Worm (Caenorhabditis elegans) whole organism, L1 larva: Measurements from ENCODE around the gene ttr-14.

Experiments used
- egl-27 ChIP-seq, 2 experiments: fragments of 150-350 bp in 1 of 2; sonication (generic microtip); optimal IDR thresholded peaks; 3 replicates each; lab custom pipeline; 2017 to 2018; ENCODE audit warnings: missing biosample characterization in 2 of 2, missing genetic modification characterization in 2 of 2, missing genetic modification reagents in 2 of 2
- fkh-10 ChIP-seq: sonication (generic microtip); optimal IDR thresholded peaks from 2 replicates; lab custom pipeline; 2017; ENCODE audit warnings: missing biosample characterization, missing genetic modification reagents, missing genetic modification characterization
- fkh-8 ChIP-seq: sonication (generic microtip); optimal IDR thresholded peaks from 2 replicates; lab custom pipeline; 2016; ENCODE audit warnings: mild to moderate bottlenecking, missing genetic modification characterization, missing compliant biosample characterization
- lin-39 ChIP-seq: fragments of 150-350 bp; optimal IDR thresholded peaks from 2 replicates; lab custom pipeline; 2014; ENCODE audit warnings: missing biosample characterization, missing genetic modification reagents, missing genetic modification characterization
- mdl-1 ChIP-seq, 2 experiments: fragments of 150-350 bp; optimal IDR thresholded peaks; 2 replicates each; lab custom pipeline; 2014 to 2017; ENCODE audit warnings: missing biosample characterization in 2 of 2, missing genetic modification characterization in 2 of 2, inconsistent platforms in 1 of 2
- nhr-237 ChIP-seq: fragments of 150-350 bp; optimal IDR thresholded peaks from 2 replicates; lab custom pipeline; 2014; ENCODE audit warnings: missing biosample characterization, missing genetic modification characterization
- nhr-28 ChIP-seq: fragments of 150-350 bp; optimal IDR thresholded peaks from 2 replicates; lab custom pipeline; 2014; ENCODE audit warnings: missing biosample characterization, missing genetic modification characterization
- nhr-76 ChIP-seq: sonication (generic microtip); optimal IDR thresholded peaks from 2 replicates; lab custom pipeline; 2017; ENCODE audit warnings: missing biosample characterization, missing genetic modification characterization
- sup-37 ChIP-seq: fragments of 200-800 bp; sonication (Bioruptor generic); optimal IDR thresholded peaks from 2 replicates; lab custom pipeline; 2018; ENCODE audit warnings: mild to moderate bottlenecking, missing genetic modification characterization, missing compliant biosample characterization
- ztf-11 ChIP-seq, 2 experiments: sonication (generic microtip); optimal IDR thresholded peaks; 2 replicates each; lab custom pipeline; 2016 to 2017; ENCODE audit warnings: missing genetic modification characterization in 2 of 2, missing biosample characterization in 1 of 2, missing compliant biosample characterization in 1 of 2
- ztf-4 ChIP-seq: fragments of 150-350 bp; optimal IDR thresholded peaks from 2 replicates; lab custom pipeline; 2014; ENCODE audit warnings: missing biosample characterization, missing genetic modification characterization

DNA sequence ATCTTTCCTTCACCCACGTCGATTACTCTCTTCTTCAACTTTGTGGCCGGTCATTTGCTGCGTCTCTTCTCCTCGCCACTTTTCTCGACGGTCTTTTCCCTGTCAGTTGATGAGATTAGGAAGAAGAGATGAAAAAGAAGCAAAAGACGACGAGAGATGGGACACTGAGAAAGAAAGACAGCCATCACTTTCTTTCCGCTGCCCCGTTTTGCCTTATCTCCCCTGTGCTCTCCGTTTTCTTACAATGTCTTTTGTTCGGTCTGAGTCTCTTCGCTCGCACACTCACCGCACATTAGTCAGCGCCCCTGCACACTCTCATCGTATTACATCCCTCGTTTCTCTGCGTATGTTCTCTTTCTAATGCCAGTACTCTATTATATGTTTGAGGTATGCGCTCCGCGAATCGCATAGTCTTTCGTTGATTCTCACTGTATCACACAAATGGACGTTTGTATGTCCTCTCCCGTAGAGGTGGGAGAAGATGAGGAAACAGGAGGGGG lies 21.1 kb upstream of the ttr-14 start:
- peak; percentile 91 for TF ChIP-seq nhr-237
- peak in 1 of 2 experiments; percentile 84 for TF ChIP-seq ztf-11 (tag; optimal IDR thresholded peaks at IDR 0.05; lab: Kevin White, UChicago)
- peak; percentile 95 for TF ChIP-seq fkh-8 (tag; lab: Kevin White, UChicago)
- TF ChIP-seq nhr-76 (tag; lab: Kevin White, UChicago) = no peak
- TF ChIP-seq sup-37 (GFP tag; lab: Kevin White, UChicago) = peak; percentile 76
- TF ChIP-seq ztf-4 (tag; lab: Kevin White, UChicago) = peak; percentile 96
- peak; percentile 98 for TF ChIP-seq egl-27 (tag; optimal IDR thresholded peaks at IDR 0.05; lab: Kevin White, UChicago)
- TF ChIP-seq nhr-28 = no peak
- TF ChIP-seq fkh-10 (GFP tag; lab: Kevin White, UChicago) = peak; percentile 98
- peak; percentile 62 for TF ChIP-seq lin-39 (tag; lab: Kevin White, UChicago)
- TF ChIP-seq mdl-1 (tag; optimal IDR thresholded peaks at IDR 0.05; lab: Kevin White, UChicago) = peak; percentile 70 to 96
